Fruit fly (Drosophila melanogaster) whole organism, embryonic: ENCODE measurements around the gene heix.

Experiments
- Atf3 ChIP-seq: fragments of 200-800 bp; sonication (Bioruptor generic); optimal IDR thresholded peaks from 3 replicates; lab custom pipeline; 2016; ENCODE audit warnings: missing biosample characterization, missing genetic modification characterization
- Awh ChIP-seq: fragments of 200-800 bp; sonication (Bioruptor generic); IDR thresholded peaks from 2 replicates; pipeline ENCODE4, ENCODE4 v1.3.6; 2022; ENCODE audit warnings: missing biosample characterization, missing genetic modification characterization
- B-H2 ChIP-seq: fragments of 200-800 bp; sonication (Bioruptor generic); optimal IDR thresholded peaks from 2 replicates; lab custom pipeline; 2018; ENCODE audit warnings: missing biosample characterization, mild to moderate bottlenecking, missing genetic modification characterization
- CG12104 ChIP-seq: fragments of 200-800 bp; sonication (Bioruptor generic); optimal IDR thresholded peaks from 3 replicates; lab custom pipeline; 2016; ENCODE audit warnings: missing biosample characterization, missing genetic modification characterization
- CG1233 ChIP-seq: fragments of 200-800 bp; sonication (Bioruptor generic); optimal IDR thresholded peaks from 4 replicates; lab custom pipeline; 2018; ENCODE audit warnings: missing biosample characterization, mild to moderate bottlenecking, missing genetic modification characterization
- CG12744 ChIP-seq: fragments of 200-800 bp; sonication (Bioruptor generic); optimal IDR thresholded peaks from 2 replicates; lab custom pipeline; 2016; ENCODE audit warnings: missing biosample characterization, missing genetic modification characterization
- CG14965 ChIP-seq: fragments of 200-800 bp; sonication (Bioruptor generic); optimal IDR thresholded peaks from 2 replicates; lab custom pipeline; 2016; ENCODE audit warnings: missing biosample characterization, missing genetic modification characterization, borderline replicate concordance
- CG1603 ChIP-seq: fragments of 200-800 bp; sonication (Bioruptor generic); optimal IDR thresholded peaks from 2 replicates; lab custom pipeline; 2019; ENCODE audit warnings: missing biosample characterization, mild to moderate bottlenecking, missing genetic modification characterization, moderate library complexity
- CG2202 ChIP-seq: fragments of 200-800 bp; sonication (Bioruptor generic); optimal IDR thresholded peaks from 2 replicates; lab custom pipeline; 2018; ENCODE audit warnings: missing biosample characterization, mild to moderate bottlenecking, missing genetic modification characterization
- CG2889 ChIP-seq: fragments of 200-800 bp; sonication (Bioruptor generic); IDR thresholded peaks from 3 replicates; pipeline ENCODE4 v1.3.6; 2022; ENCODE audit warnings: missing biosample characterization, missing genetic modification characterization
- CG31441 ChIP-seq: fragments of 200-800 bp; sonication (Bioruptor generic); IDR thresholded peaks from 2 replicates; pipeline ENCODE4 v1.3.6; 2022; ENCODE audit warnings: missing biosample characterization, missing genetic modification characterization
- CG33557 ChIP-seq: fragments of 200-800 bp; sonication (Bioruptor generic); optimal IDR thresholded peaks from 2 replicates; lab custom pipeline; 2019; ENCODE audit warnings: missing biosample characterization, mild to moderate bottlenecking, missing genetic modification characterization, moderate library complexity
- CG34422 ChIP-seq: fragments of 200-800 bp; sonication (Bioruptor generic); IDR thresholded peaks from 3 replicates; pipeline ENCODE4 v1.3.6; 2022; ENCODE audit warnings: missing biosample characterization, missing genetic modification characterization
- CG3838 ChIP-seq: fragments of 200-800 bp; sonication (Bioruptor generic); optimal IDR thresholded peaks from 3 replicates; lab custom pipeline; 2016; ENCODE audit warnings: missing biosample characterization, missing genetic modification characterization
- CG4328 ChIP-seq: fragments of 200-800 bp; sonication (Bioruptor generic); optimal IDR thresholded peaks from 3 replicates; lab custom pipeline; 2017; ENCODE audit warnings: missing biosample characterization, missing genetic modification reagents, missing genetic modification characterization
- CG4617 ChIP-seq: fragments of 200-800 bp; sonication (Bioruptor generic); optimal IDR thresholded peaks from 3 replicates; lab custom pipeline; 2016; ENCODE audit warnings: missing biosample characterization, missing genetic modification characterization, borderline replicate concordance
- CG4707 ChIP-seq: fragments of 200-800 bp; sonication (Bioruptor generic); optimal IDR thresholded peaks from 2 replicates; lab custom pipeline; 2018; ENCODE audit warnings: missing biosample characterization, mild to moderate bottlenecking, missing genetic modification characterization, moderate library complexity
- CG5245 ChIP-seq: fragments of 200-800 bp; sonication (Bioruptor generic); optimal IDR thresholded peaks from 3 replicates; lab custom pipeline; 2016; ENCODE audit warnings: missing biosample characterization, missing genetic modification characterization
- CG7372 ChIP-seq: fragments of 200-800 bp; sonication (Bioruptor generic); IDR thresholded peaks from 2 replicates; pipeline ENCODE4 v1.3.6; 2022; ENCODE audit warnings: missing biosample characterization, missing genetic modification characterization
- CG7928 ChIP-seq: fragments of 200-800 bp; sonication (Bioruptor generic); optimal IDR thresholded peaks from 2 replicates; lab custom pipeline; 2017; ENCODE audit warnings: missing biosample characterization, mild to moderate bottlenecking, missing genetic modification characterization
- CG9932 ChIP-seq: fragments of 200-800 bp; sonication (Bioruptor generic); IDR thresholded peaks from 2 replicates; pipeline ENCODE4 v1.3.6; 2022; ENCODE audit warnings: missing biosample characterization, missing genetic modification characterization
- Chrac-16 ChIP-seq: fragments of 200-800 bp; sonication (Bioruptor generic); optimal IDR thresholded peaks from 3 replicates; lab custom pipeline; 2016; ENCODE audit warnings: missing biosample characterization, missing genetic modification characterization
- Dll ChIP-seq: fragments of 200-800 bp; sonication (Bioruptor generic); IDR thresholded peaks from 4 replicates; pipeline ENCODE4 v1.3.6; 2022; ENCODE audit warnings: missing biosample characterization, missing genetic modification characterization; ENCODE audit not compliant: partially characterized antibody
- Doc2 ChIP-seq: fragments of 200-800 bp; sonication (Bioruptor generic); IDR thresholded peaks from 2 replicates; pipeline ENCODE4 v1.3.6; 2022; ENCODE audit warnings: missing biosample characterization, missing genetic modification characterization
- Drgx ChIP-seq: fragments of 200-800 bp; sonication (Bioruptor generic); IDR thresholded peaks from 2 replicates; pipeline ENCODE4 v1.3.6; 2022; ENCODE audit warnings: missing biosample characterization, missing genetic modification characterization
- Ets97D ChIP-seq: fragments of 200-800 bp; sonication (Bioruptor generic); optimal IDR thresholded peaks from 3 replicates; lab custom pipeline; 2016; ENCODE audit warnings: missing biosample characterization, missing genetic modification characterization
- HLH3B ChIP-seq: fragments of 200-800 bp; sonication (Bioruptor generic); IDR thresholded peaks from 2 replicates; pipeline ENCODE4 v1.3.6; 2022; ENCODE audit warnings: missing biosample characterization, missing genetic modification characterization
- HLH4C ChIP-seq: fragments of 200-800 bp; sonication (Bioruptor generic); IDR thresholded peaks from 3 replicates; pipeline ENCODE4 v1.3.6; 2022; ENCODE audit warnings: missing biosample characterization, missing genetic modification characterization; ENCODE audit not compliant: partially characterized antibody
- HLH54F ChIP-seq: fragments of 200-800 bp; sonication (Bioruptor generic); optimal IDR thresholded peaks from 3 replicates; lab custom pipeline; 2016; ENCODE audit warnings: missing biosample characterization, missing genetic modification characterization
- Hey ChIP-seq: fragments of 200-800 bp; sonication (Bioruptor generic); optimal IDR thresholded peaks from 3 replicates; lab custom pipeline; 2018; ENCODE audit warnings: missing biosample characterization, mild to moderate bottlenecking, missing genetic modification characterization
- Hr51 ChIP-seq, 2 experiments: fragments of 200-800 bp; sonication (Bioruptor generic); optimal IDR thresholded peaks; 2 replicates in 1 of 2; 3 replicates in 1 of 2; lab custom pipeline; 2016 to 2018; ENCODE audit warnings: missing biosample characterization in 2 of 2, missing genetic modification characterization in 2 of 2, mild to moderate bottlenecking in 1 of 2, moderate library complexity in 1 of 2
- MBD-R2 ChIP-seq: fragments of 200-800 bp; sonication (Bioruptor generic); IDR thresholded peaks from 2 replicates; pipeline ENCODE4 v1.3.6; 2022; ENCODE audit warnings: missing biosample characterization, missing genetic modification characterization
- Pdp1 ChIP-seq, 2 experiments: fragments of 200-800 bp; sonication (Bioruptor generic); optimal IDR thresholded peaks; 3 replicates each; lab custom pipeline; 2016; ENCODE audit warnings: missing biosample characterization in 2 of 2, missing genetic modification characterization in 2 of 2, mild to moderate bottlenecking in 1 of 2, moderate library complexity in 1 of 2
- Xbp1 ChIP-seq: fragments of 200-800 bp; sonication (Bioruptor generic); optimal IDR thresholded peaks from 3 replicates; lab custom pipeline; 2016; ENCODE audit warnings: missing biosample characterization, mild to moderate bottlenecking, missing genetic modification characterization
- ap ChIP-seq: fragments of 200-800 bp; sonication (Bioruptor generic); IDR thresholded peaks from 2 replicates; pipeline ENCODE4 v1.3.6; 2022; ENCODE audit warnings: missing biosample characterization, missing genetic modification characterization
- bigmax ChIP-seq: fragments of 200-800 bp; sonication (Bioruptor generic); optimal IDR thresholded peaks from 2 replicates; lab custom pipeline; 2018; ENCODE audit warnings: missing biosample characterization, mild to moderate bottlenecking, missing genetic modification characterization
- chm ChIP-seq: fragments of 200-800 bp; sonication (Bioruptor generic); IDR thresholded peaks from 2 replicates; pipeline ENCODE4 v1.3.6; 2022; ENCODE audit warnings: missing biosample characterization, missing genetic modification characterization
- eve ChIP-seq, 2 experiments: fragments of >200 bp; optimal IDR thresholded peaks; 2 replicates each; lab custom pipeline; 2017; ENCODE audit warnings: missing biosample characterization in 2 of 2, missing genetic modification characterization in 2 of 2
- ewg ChIP-seq: fragments of 200-800 bp; sonication (Bioruptor generic); optimal IDR thresholded peaks from 3 replicates; lab custom pipeline; 2017; ENCODE audit warnings: mild to moderate bottlenecking, missing biosample characterization, missing genetic modification reagents, missing genetic modification characterization
- grau ChIP-seq: fragments of 200-800 bp; optimal IDR thresholded peaks from 3 replicates; lab custom pipeline; 2019; ENCODE audit warnings: missing biosample characterization, mild to moderate bottlenecking, missing genetic modification characterization, moderate library complexity
- h ChIP-seq: fragments of >200 bp; optimal IDR thresholded peaks from 2 replicates; lab custom pipeline; 2017
- lmd ChIP-seq: fragments of 200-800 bp; sonication (Bioruptor generic); IDR thresholded peaks from 2 replicates; pipeline ENCODE4 v1.3.6; 2022; ENCODE audit warnings: missing biosample characterization, missing genetic modification characterization
- lov ChIP-seq, 2 experiments: fragments of 200-800 bp in 1 of 2; fragments of >200 bp in 1 of 2; sonication (Bioruptor generic) in 1 of 2; IDR thresholded peaks in 1 of 2; optimal IDR thresholded peaks in 1 of 2; 2 replicates in 1 of 2; 3 replicates in 1 of 2; pipeline versions ENCODE4 v1.3.6 to Lab custom; 2017 to 2022; ENCODE audit warnings: missing biosample characterization in 1 of 2, missing genetic modification characterization in 1 of 2
- pho ChIP-seq: fragments of 200-800 bp; sonication (Bioruptor generic); optimal IDR thresholded peaks from 2 replicates; lab custom pipeline; 2016; ENCODE audit warnings: missing biosample characterization, missing genetic modification characterization
- pros ChIP-seq: fragments of 200-800 bp; sonication (Bioruptor generic); optimal IDR thresholded peaks from 3 replicates; lab custom pipeline; 2019; ENCODE audit warnings: missing biosample characterization, mild to moderate bottlenecking, missing genetic modification characterization, moderate library complexity
- run ChIP-seq: fragments of 200-800 bp; sonication (Bioruptor generic); optimal IDR thresholded peaks from 3 replicates; lab custom pipeline; 2018; ENCODE audit warnings: missing biosample characterization, mild to moderate bottlenecking, missing genetic modification characterization
- seq ChIP-seq: fragments of 200-800 bp; sonication (Bioruptor generic); IDR thresholded peaks from 2 replicates; pipeline ENCODE4 v1.3.6; 2022; ENCODE audit warnings: missing biosample characterization, missing genetic modification characterization
- unc-4 ChIP-seq: fragments of 200-800 bp; sonication (Bioruptor generic); IDR thresholded peaks from 2 replicates; pipeline ENCODE4 v1.3.6; 2022; ENCODE audit warnings: missing biosample characterization, missing genetic modification characterization; ENCODE audit not compliant: partially characterized antibody
- wdn ChIP-seq: fragments of 200-800 bp; sonication (Bioruptor generic); IDR thresholded peaks from 2 replicates; pipeline ENCODE4 v1.3.6; 2022; ENCODE audit warnings: missing biosample characterization, missing genetic modification characterization
- zfh2 ChIP-seq: fragments of 200-800 bp; sonication (Bioruptor generic); optimal IDR thresholded peaks from 2 replicates; lab custom pipeline; 2016; ENCODE audit warnings: missing biosample characterization, missing genetic modification characterization

Gene heix

DNA sequence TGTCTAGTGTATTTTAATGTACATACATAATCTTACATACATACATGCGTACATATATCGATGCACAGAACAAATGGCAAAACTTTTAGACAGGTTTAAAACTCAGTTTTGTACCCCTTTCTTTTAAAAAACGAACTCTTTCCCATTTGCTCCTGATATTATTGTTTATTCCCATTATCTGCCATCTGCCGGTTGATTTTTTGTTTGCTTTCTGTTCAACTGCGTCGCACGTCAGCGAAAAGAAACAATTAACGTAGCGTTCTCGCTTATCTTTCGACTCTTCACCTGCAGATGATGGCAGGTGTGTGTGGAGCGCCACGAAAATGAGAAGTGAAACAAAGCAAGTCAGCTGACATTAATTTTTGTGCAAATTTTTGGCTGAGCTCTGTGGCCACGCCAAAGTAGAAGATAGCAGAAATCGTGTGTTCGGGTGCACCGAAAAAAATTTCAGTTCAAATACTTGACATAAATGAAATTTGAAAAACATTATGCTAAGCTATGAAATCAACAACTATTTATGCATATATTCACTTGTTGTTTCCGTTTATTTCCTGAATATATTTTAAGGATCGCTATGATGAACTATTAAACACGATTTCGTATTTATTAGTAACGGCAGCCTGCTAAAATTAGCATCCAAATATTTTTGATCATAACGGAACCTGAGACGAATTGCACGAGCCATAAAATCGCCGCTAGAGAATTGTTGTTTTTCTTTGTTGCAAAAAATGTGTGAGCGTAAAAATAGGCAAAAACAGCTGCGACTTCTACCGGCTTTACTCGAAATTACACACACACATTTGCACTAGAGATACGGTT, 28.8 kb downstream of the heix start (continued):
- no peak for TF ChIP-seq lov (optimal IDR thresholded peaks at IDR 0.05; lab: Kevin White, UChicago)
- no peak for TF ChIP-seq lov (GFP tag; IDR thresholded peaks at IDR 0.05; lab: Robert Waterston, UW)
- no peak for TF ChIP-seq Ets97D (GFP tag; lab: Kevin White, UChicago)
- TF ChIP-seq zfh2: peak; percentile 30
- no peak for TF ChIP-seq CG9932 (GFP tag; lab: Robert Waterston, UW)
- TF ChIP-seq CG5245: no peak
- no peak for TF ChIP-seq ap
- TF ChIP-seq CG2889: no peak
- TF ChIP-seq seq: no peak
- TF ChIP-seq run: no peak
- no peak for TF ChIP-seq Pdp1 (GFP tag; optimal IDR thresholded peaks at IDR 0.05; lab: Kevin White, UChicago)
- no peak for TF ChIP-seq CG12744 (GFP tag; lab: Kevin White, UChicago)
- peak; percentile 22 for TF ChIP-seq grau (tag; lab: Kevin White, UChicago)
- no peak for TF ChIP-seq unc-4
- TF ChIP-seq Chrac-16: no peak
- TF ChIP-seq CG4328 (GFP tag; lab: Kevin White, UChicago): no peak
- TF ChIP-seq Drgx (GFP tag; lab: Robert Waterston, UW): no peak
- no peak for TF ChIP-seq pros (GFP tag; lab: Kevin White, UChicago)
- no peak for TF ChIP-seq Hey (tag; lab: Kevin White, UChicago)
- TF ChIP-seq Xbp1 (GFP tag; lab: Kevin White, UChicago): no peak
- no peak for TF ChIP-seq CG33557 (GFP tag; lab: Kevin White, UChicago)
- TF ChIP-seq CG34422 (GFP tag; lab: Robert Waterston, UW): no peak
- no peak for TF ChIP-seq Atf3
- peak; percentile 11 for TF ChIP-seq CG1233 (GFP tag; lab: Kevin White, UChicago)
- TF ChIP-seq CG31441: no peak
- TF ChIP-seq lmd: no peak
- no peak for TF ChIP-seq MBD-R2 (GFP tag; lab: Robert Waterston, UW)
- no peak for TF ChIP-seq Doc2 (GFP tag; lab: Robert Waterston, UW)
- TF ChIP-seq Dll (GFP tag; lab: Robert Waterston, UW): no peak
- TF ChIP-seq CG7928: no peak
- no peak for TF ChIP-seq wdn
- TF ChIP-seq CG1603: no peak
- no peak for TF ChIP-seq B-H2 (GFP tag; lab: Kevin White, UChicago)
- TF ChIP-seq h (lab: Kevin White, UChicago): no peak
- no peak for TF ChIP-seq CG3838
- peak in 1 of 2 experiments; percentile 3 for TF ChIP-seq Hr51 (GFP tag; optimal IDR thresholded peaks at IDR 0.05; lab: Kevin White, UChicago)
- no peak for TF ChIP-seq CG4617 (GFP tag; lab: Kevin White, UChicago)
- TF ChIP-seq eve (GFP tag; optimal IDR thresholded peaks at IDR 0.05; lab: Kevin White, UChicago): peak in 1 of 2 experiments; percentile 48
- TF ChIP-seq bigmax: no peak
- TF ChIP-seq HLH4C (GFP tag; lab: Robert Waterston, UW): no peak
- TF ChIP-seq chm (GFP tag; lab: Robert Waterston, UW): no peak
- TF ChIP-seq CG4707: no peak
- no peak for TF ChIP-seq CG2202 (tag; lab: Kevin White, UChicago)
- no peak for TF ChIP-seq Awh
- no peak for TF ChIP-seq CG14965 (GFP tag; lab: Kevin White, UChicago)
- TF ChIP-seq HLH54F (GFP tag; lab: Kevin White, UChicago): no peak
- no peak for TF ChIP-seq CG12104 (GFP tag; lab: Kevin White, UChicago)
- TF ChIP-seq ewg: no peak
- no peak for TF ChIP-seq CG7372
- no peak for TF ChIP-seq HLH3B (GFP tag; lab: Robert Waterston, UW)
- no peak for TF ChIP-seq pho
